Worm (Caenorhabditis elegans) whole organism, L3 larva: ENCODE measurements around the gene C13C4.8.

Source experiments
- R02D3.7 ChIP-seq: fragments of 150-350 bp; optimal IDR thresholded peaks from 2 replicates; lab custom pipeline; 2014; ENCODE audit warnings: missing biosample characterization, missing genetic modification characterization
- elt-1 ChIP-seq: fragments of 150-350 bp; optimal IDR thresholded peaks from 2 replicates; lab custom pipeline; 2014; ENCODE audit warnings: missing biosample characterization, missing genetic modification characterization
- fos-1 ChIP-seq: fragments of 150-350 bp; optimal IDR thresholded peaks from 2 replicates; lab custom pipeline; 2014; ENCODE audit warnings: missing biosample characterization, missing genetic modification characterization
- lin-15B ChIP-seq: fragments of 150-350 bp; optimal IDR thresholded peaks from 2 replicates; lab custom pipeline; 2014; ENCODE audit warnings: missing biosample characterization, missing genetic modification characterization
- mdl-1 ChIP-seq: fragments of 150-350 bp; optimal IDR thresholded peaks from 2 replicates; lab custom pipeline; 2014; ENCODE audit warnings: missing biosample characterization, missing genetic modification characterization
- nhr-12 ChIP-seq: fragments of 150-350 bp; optimal IDR thresholded peaks from 2 replicates; lab custom pipeline; 2014; ENCODE audit warnings: missing biosample characterization, missing genetic modification characterization
- nhr-76 ChIP-seq: fragments of 150-350 bp; sonication (generic microtip); optimal IDR thresholded peaks from 5 replicates; lab custom pipeline; 2014; ENCODE audit warnings: missing biosample characterization, missing genetic modification characterization
- pqm-1 ChIP-seq: fragments of 150-350 bp; optimal IDR thresholded peaks from 2 replicates; lab custom pipeline; 2017; ENCODE audit warnings: missing biosample characterization, missing genetic modification characterization, inconsistent platforms
- tbx-2 ChIP-seq: sonication (generic microtip); optimal IDR thresholded peaks from 2 replicates; lab custom pipeline; 2016; ENCODE audit warnings: mild to moderate bottlenecking, missing genetic modification characterization, missing compliant biosample characterization
- ztf-11 ChIP-seq: fragments of 150-350 bp; optimal IDR thresholded peaks from 2 replicates; lab custom pipeline; 2014; ENCODE audit warnings: missing biosample characterization, missing genetic modification characterization

DNA sequence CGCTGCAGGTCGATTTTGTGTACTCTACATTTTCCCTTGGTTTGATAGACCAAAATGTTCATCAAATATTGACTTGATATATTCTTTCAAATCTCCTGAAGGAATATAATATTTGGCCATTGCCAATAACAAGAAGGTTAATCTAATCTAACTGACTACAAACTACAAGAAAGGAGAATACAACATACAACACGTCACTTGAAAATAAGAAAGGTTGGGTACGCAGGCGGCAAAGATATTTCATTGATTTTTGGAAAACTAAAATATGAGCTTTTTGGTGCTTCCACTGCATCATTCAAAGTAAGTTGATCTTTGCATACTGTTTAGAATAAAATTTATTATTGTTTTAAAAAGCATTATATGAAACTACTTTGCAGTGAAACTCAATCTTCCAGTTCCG, 19.7 kb upstream of the C13C4.8 start, which contains the start of gene nhr-209:
- TF ChIP-seq pqm-1 (tag; lab: Kevin White, UChicago) (no peak), fos-1 (tag; lab: Kevin White, UChicago) (no peak), nhr-76 (tag; lab: Kevin White, UChicago) (no peak), mdl-1 (tag; lab: Kevin White, UChicago) (no peak), R02D3.7 (tag; lab: Kevin White, UChicago) (no peak), elt-1 (tag; lab: Kevin White, UChicago) (no peak), nhr-12 (no peak), ztf-11 (tag; lab: Kevin White, UChicago) (no peak), tbx-2 (tag; lab: Kevin White, UChicago) (no peak), lin-15B (tag; lab: Kevin White, UChicago) (no peak)
